Fruit fly (Drosophila melanogaster): Measurements from ENCODE around the gene CG42488.

The CG42488 gene

DNA sequence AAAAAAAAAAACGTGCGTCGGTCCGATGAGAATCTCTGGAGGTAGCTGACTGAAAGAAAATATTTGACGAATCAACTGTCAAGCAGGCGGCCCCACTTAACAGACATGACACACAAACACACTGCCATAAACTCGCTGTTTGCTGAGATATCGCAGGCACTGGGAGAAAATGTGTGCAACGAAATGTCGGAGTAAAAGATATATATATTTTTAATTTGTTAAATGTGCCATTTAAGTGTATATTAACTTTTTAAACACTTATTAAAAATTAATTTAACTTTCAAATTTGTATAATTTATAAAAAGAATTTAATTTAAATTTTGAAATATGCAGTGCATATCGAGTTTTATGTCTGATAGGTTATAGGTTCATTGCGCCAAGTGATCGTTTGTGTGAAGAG is 6.2 kb downstream of the CG42488 start:
- no peak for TF ChIP-seq Smox (GFP tag; optimal IDR thresholded peaks at IDR 0.05)
- peak; percentile 76 for TF ChIP-seq svp (GFP tag)
- peak; percentile 48; the same call in 2 of the 3 replicates for TF ChIP-seq CG6163 (GFP tag; IDR thresholded peaks at IDR 0.05)
- peak; percentile 62 for TF ChIP-seq CG32006 (GFP tag; optimal IDR thresholded peaks at IDR 0.05)
- peak; percentile 3 for TF ChIP-seq CG7368 (GFP tag; optimal IDR thresholded peaks at IDR 0.05)
- TF ChIP-seq CG8319 (GFP tag; optimal IDR thresholded peaks at IDR 0.05): peak; percentile 22
- TF ChIP-seq CG34406 (GFP tag; optimal IDR thresholded peaks at IDR 0.05): peak; percentile 36
- no peak for TF ChIP-seq Hr4 (GFP tag; optimal IDR thresholded peaks at IDR 0.05)
- peak; percentile 1 for TF ChIP-seq Blimp-1 (GFP tag; optimal IDR thresholded peaks at IDR 0.05)
- no peak for TF ChIP-seq CG8632 (GFP tag; optimal IDR thresholded peaks at IDR 0.05)
- peak; percentile 36 for TF ChIP-seq CG16779 (tag; optimal IDR thresholded peaks at IDR 0.05)
- TF ChIP-seq net (GFP tag; optimal IDR thresholded peaks at IDR 0.05): peak; percentile 40
- TF ChIP-seq eg (GFP tag; IDR thresholded peaks at IDR 0.05): peak; percentile 77
- no peak for TF ChIP-seq Sox102F (GFP tag; optimal IDR thresholded peaks at IDR 0.05)
- TF ChIP-seq Ets96B (tag; optimal IDR thresholded peaks at IDR 0.05): peak; percentile 64
- TF ChIP-seq acj6 (GFP tag; optimal IDR thresholded peaks at IDR 0.05): peak; percentile 35
- TF ChIP-seq dsx (GFP tag; optimal IDR thresholded peaks at IDR 0.05; ENCODE audit: poor library complexity, severe bottlenecking): peak; percentile 43
- TF ChIP-seq CG11762 (GFP tag; optimal IDR thresholded peaks at IDR 0.05; ENCODE audit: insufficient read depth): peak; percentile 30
- TF ChIP-seq fkh (GFP tag; optimal IDR thresholded peaks at IDR 0.05): peak; percentile 96
- TF ChIP-seq pdm3 (GFP tag; optimal IDR thresholded peaks at IDR 0.05): no peak
- TF ChIP-seq CG8119 (GFP tag; IDR thresholded peaks at IDR 0.05): peak; percentile 73
- peak; percentile 45 for TF ChIP-seq Eip78C (GFP tag)
- no peak for TF ChIP-seq Sox14 (GFP tag; optimal IDR thresholded peaks at IDR 0.05)
- TF ChIP-seq Hr39 (GFP tag; optimal IDR thresholded peaks at IDR 0.05): no peak
- peak; percentile 25 for TF ChIP-seq CG6792 (GFP tag; optimal IDR thresholded peaks at IDR 0.05)
- peak in 1 of 2 experiments; percentile 8 for TF ChIP-seq salr (GFP tag; optimal IDR thresholded peaks at IDR 0.05)
- peak; percentile 29 for TF ChIP-seq Eip75B (GFP tag; optimal IDR thresholded peaks at IDR 0.05)
- TF ChIP-seq CG15336 (GFP tag; IDR thresholded peaks at IDR 0.05): peak; percentile 66
- TF ChIP-seq achi (GFP tag; optimal IDR thresholded peaks at IDR 0.05): peak; percentile 72
- TF ChIP-seq Lpt (GFP tag; optimal IDR thresholded peaks at IDR 0.05): peak; percentile 16
- TF ChIP-seq topi (GFP tag; optimal IDR thresholded peaks at IDR 0.05): no peak
- TF ChIP-seq Gug (GFP tag; IDR thresholded peaks at IDR 0.05): peak; percentile 27; the same call in 1 of the 2 replicates
- peak; percentile 57 for TF ChIP-seq CG10669 (GFP tag; optimal IDR thresholded peaks at IDR 0.05)
- peak; percentile 60 for TF ChIP-seq CG10631 (GFP tag; optimal IDR thresholded peaks at IDR 0.05)
- no peak for TF ChIP-seq vri (GFP tag; optimal IDR thresholded peaks at IDR 0.05)
- peak; percentile 22 for TF ChIP-seq dac (GFP tag; optimal IDR thresholded peaks at IDR 0.05)
- peak; percentile 9 for TF ChIP-seq esn (GFP tag; optimal IDR thresholded peaks at IDR 0.05)
- peak; percentile 56 for TF ChIP-seq CG3032 (tag; optimal IDR thresholded peaks at IDR 0.05)
- peak; percentile 67 for TF ChIP-seq CG3919 (GFP tag; optimal IDR thresholded peaks at IDR 0.05)
- TF ChIP-seq cyc (GFP tag; optimal IDR thresholded peaks at IDR 0.05): peak; percentile 12
- TF ChIP-seq CG6276 (GFP tag; optimal IDR thresholded peaks at IDR 0.05): peak; percentile 19
- peak; percentile 59 for TF ChIP-seq CG6808 (GFP tag; optimal IDR thresholded peaks at IDR 0.05)
- TF ChIP-seq Ets21C (GFP tag; optimal IDR thresholded peaks at IDR 0.05): no peak
- TF ChIP-seq CG9139 (GFP tag; optimal IDR thresholded peaks at IDR 0.05): peak; percentile 46
- TF ChIP-seq Hr38 (GFP tag; optimal IDR thresholded peaks at IDR 0.05): no peak
- peak; percentile 33 for TF ChIP-seq CG11902 (GFP tag; optimal IDR thresholded peaks at IDR 0.05)
- 0 out of 2 replicates have a peak, but pooled peaks have one; percentile 26 for TF ChIP-seq CG11294 (GFP tag; IDR thresholded peaks at IDR 0.05)
- no peak for TF ChIP-seq lz (GFP tag; optimal IDR thresholded peaks at IDR 0.05)
- peak; percentile 39 for TF ChIP-seq spab (GFP tag; optimal IDR thresholded peaks at IDR 0.05)
